Worm (Caenorhabditis elegans): Measurements from ENCODE around the gene gst-34.
A peak's percentile ranks its signal among the peaks of the same experiment; 100 is the strongest.

DNA sequence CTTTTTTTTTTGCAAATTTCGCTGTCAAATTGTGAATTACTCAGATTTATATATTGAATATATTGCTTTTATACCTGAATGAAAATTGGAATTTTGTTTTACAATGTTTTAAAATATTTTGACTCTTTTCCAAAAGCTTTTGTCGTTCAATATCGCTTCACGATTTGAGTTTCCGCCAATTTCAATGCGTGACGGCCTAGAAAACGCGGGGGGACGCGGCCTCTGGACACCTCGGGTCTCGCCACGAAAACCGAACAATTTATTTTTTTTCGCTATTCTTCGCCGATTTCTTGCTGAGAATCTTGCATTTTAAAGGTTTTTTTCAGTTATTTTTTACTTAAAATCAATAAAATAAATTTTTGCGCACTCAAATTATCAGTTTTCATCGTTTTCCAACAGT, 49.7 kb upstream of the gst-34 start, which contains the start of gene Y46E12BL.2:
- TF ChIP-seq ama-1 (optimal IDR thresholded peaks at IDR 0.05) (no peak), aha-1 (tag; optimal IDR thresholded peaks at IDR 0.05) (peak; percentile 7), nhr-12 (tag; optimal IDR thresholded peaks at IDR 0.05) (no peak), efl-1 (optimal IDR thresholded peaks at IDR 0.05) (peak; percentile 80 to 95), efl-1 (GFP tag; optimal IDR thresholded peaks at IDR 0.05 in 1 of 2) (peak; percentile 93 to 99), fkh-10 (GFP tag; optimal IDR thresholded peaks at IDR 0.05) (peak; percentile 22), unc-62 (GFP tag; optimal IDR thresholded peaks at IDR 0.05) (no peak), lin-13 (GFP tag; optimal IDR thresholded peaks at IDR 0.05) (peak; percentile 81)

Data from whole organism, L1 larva.